Worm (Caenorhabditis elegans) whole organism, late embryonic: ENCODE results near the gene F59D6.1.

Experiments
- K02D7.2 ChIP-seq: sonication (generic microtip); optimal IDR thresholded peaks from 2 replicates; lab custom pipeline; 2017; ENCODE audit warnings: mild to moderate bottlenecking, missing genetic modification characterization, missing compliant biosample characterization
- ama-1 ChIP-seq: fragments of 150-350 bp; optimal IDR thresholded peaks from 2 replicates; lab custom pipeline; 2014
- ceh-31 ChIP-seq: sonication (generic microtip); optimal IDR thresholded peaks from 2 replicates; lab custom pipeline; 2016; ENCODE audit warnings: missing genetic modification characterization, missing compliant biosample characterization
- ceh-34 ChIP-seq: sonication (generic microtip); optimal IDR thresholded peaks from 2 replicates; lab custom pipeline; 2016; ENCODE audit warnings: mild to moderate bottlenecking, missing genetic modification characterization, missing compliant biosample characterization
- eyg-1 ChIP-seq: sonication (generic microtip); optimal IDR thresholded peaks from 2 replicates; lab custom pipeline; 2016; ENCODE audit warnings: missing genotype, missing genetic modification characterization, missing compliant biosample characterization
- hlh-30 ChIP-seq: sonication (generic microtip); optimal IDR thresholded peaks from 2 replicates; lab custom pipeline; 2017; ENCODE audit warnings: antibody characterized with exemption, missing genetic modification characterization, missing compliant biosample characterization; ENCODE audit not compliant: insufficient read depth
- hlh-8 ChIP-seq: sonication (generic microtip); optimal IDR thresholded peaks from 2 replicates; lab custom pipeline; 2016; ENCODE audit warnings: missing genotype, missing genetic modification characterization, missing compliant biosample characterization
- lin-11 ChIP-seq: fragments of 200-800 bp; sonication (Bioruptor generic); optimal IDR thresholded peaks from 2 replicates; lab custom pipeline; 2018; ENCODE audit warnings: mild to moderate bottlenecking, missing genetic modification characterization, missing compliant biosample characterization
- madf-2 ChIP-seq: sonication (generic microtip); optimal IDR thresholded peaks from 2 replicates; lab custom pipeline; 2017; ENCODE audit warnings: missing genetic modification characterization, missing compliant biosample characterization
- nfya-1 ChIP-seq: sonication (generic microtip); optimal IDR thresholded peaks from 2 replicates; lab custom pipeline; 2017; ENCODE audit warnings: missing genetic modification characterization, mild to moderate bottlenecking, missing compliant biosample characterization, antibody characterized with exemption, moderate library complexity
- unc-42 ChIP-seq: sonication (generic microtip); optimal IDR thresholded peaks from 2 replicates; lab custom pipeline; 2016; ENCODE audit warnings: missing genotype, missing genetic modification characterization, missing compliant biosample characterization

DNA sequence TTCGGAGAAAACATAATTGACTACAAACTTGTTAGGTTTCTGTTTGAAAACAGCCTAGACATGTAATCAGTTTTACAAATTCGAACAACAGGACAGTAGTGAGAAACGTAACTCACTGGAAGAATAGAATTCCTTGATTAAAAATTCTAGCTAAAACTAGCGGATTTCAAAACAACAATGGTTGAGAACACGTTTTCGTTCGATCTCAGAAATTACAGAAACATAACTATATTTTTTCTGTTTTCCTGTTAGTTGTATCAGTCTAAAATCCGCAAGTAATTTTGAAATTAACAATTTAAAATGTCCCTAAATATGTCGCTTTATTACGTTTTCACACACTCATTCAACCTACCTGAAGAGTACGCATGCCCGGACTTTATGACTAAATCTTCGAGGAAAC, 41.3 kb downstream of the F59D6.1 start, which contains the start of gene srt-8:
- no peak for TF ChIP-seq ceh-31
- no peak for TF ChIP-seq madf-2
- no peak for TF ChIP-seq lin-11 (tag; lab: Kevin White, UChicago)
- TF ChIP-seq hlh-30 (tag; lab: Kevin White, UChicago): no peak
- no peak for TF ChIP-seq hlh-8 (tag; lab: Kevin White, UChicago)
- TF ChIP-seq K02D7.2 (tag; lab: Kevin White, UChicago): no peak
- TF ChIP-seq ama-1 (lab: Kevin White, UChicago): no peak
- no peak for TF ChIP-seq eyg-1 (tag; lab: Kevin White, UChicago)
- TF ChIP-seq ceh-34: no peak
- no peak for TF ChIP-seq nfya-1 (tag; lab: Kevin White, UChicago)
- no peak for TF ChIP-seq unc-42 (tag; lab: Kevin White, UChicago)
